Fruit fly (Drosophila melanogaster): ENCODE results near the gene CG32986.

Gene CG32986

DNA sequence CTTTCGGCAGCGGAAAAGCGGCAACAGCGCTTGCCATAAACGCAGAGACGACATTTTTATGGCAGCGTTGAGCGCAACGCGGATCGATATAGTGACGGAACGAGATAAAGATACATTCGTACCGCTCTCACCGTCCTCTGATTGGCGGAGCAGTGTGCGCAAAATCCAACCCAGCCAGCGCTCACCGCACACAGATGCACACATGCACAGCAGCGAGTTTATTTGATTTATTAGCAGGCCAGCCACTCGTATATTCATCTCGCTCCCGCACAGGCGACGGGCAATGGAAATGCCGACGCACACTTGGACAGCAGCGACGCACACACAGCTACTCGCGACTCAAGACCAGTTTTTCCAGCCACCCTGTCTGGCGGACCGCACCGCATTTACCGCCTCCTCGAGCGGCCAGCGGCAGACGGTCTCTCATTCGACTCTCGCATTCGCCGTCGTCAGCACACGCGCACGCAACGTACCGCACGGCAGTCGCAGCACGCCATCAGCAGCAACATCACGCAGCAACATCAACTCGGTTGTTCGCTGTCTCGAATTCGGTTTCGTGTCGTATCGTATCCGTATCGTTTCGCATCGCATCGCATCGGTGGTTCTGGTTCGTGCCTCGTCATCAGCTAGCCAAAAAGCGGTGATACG lies 37.2 kb upstream of the CG32986 start, which contains the start of gene SoxN (continued):
- no peak for TF ChIP-seq croc (GFP tag; conservative IDR thresholded peaks at IDR 0.05)
- no peak for TF ChIP-seq org-1 (GFP tag; optimal IDR thresholded peaks at IDR 0.05)
- no peak for TF ChIP-seq bowl (GFP tag; IDR thresholded peaks at IDR 0.05)
- TF ChIP-seq vnd (GFP tag; IDR thresholded peaks at IDR 0.05; ENCODE audit: partially characterized antibody), result no peak
- TF ChIP-seq Dip2 (GFP tag; IDR thresholded peaks at IDR 0.05), result no peak

DNA sequence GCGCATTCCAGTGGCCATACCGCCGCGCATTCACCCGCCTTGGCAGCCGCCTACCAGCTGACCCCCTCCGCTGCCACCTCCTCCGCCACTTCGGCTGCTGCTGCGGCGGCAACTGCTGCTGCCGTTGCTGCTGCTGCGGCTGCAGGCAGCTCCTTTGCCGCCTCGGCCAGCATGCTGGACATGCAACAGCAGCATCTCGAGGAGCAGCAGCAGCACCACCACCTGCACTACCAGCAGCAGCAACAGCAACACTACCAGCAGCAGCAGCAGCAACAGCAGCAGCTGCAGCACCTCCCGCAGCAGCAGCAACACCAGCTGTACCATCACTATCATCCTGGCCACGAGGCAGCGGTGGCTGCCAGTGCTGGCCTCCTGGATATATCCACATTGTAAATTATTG lies 34.2 kb upstream of the CG32986 start:
- no peak for TF ChIP-seq Bgb (GFP tag; IDR thresholded peaks at IDR 0.05; ENCODE audit: partially characterized antibody)
- 0 out of 2 replicates have a peak, but pooled peaks have one; percentile 14 for TF ChIP-seq amos (GFP tag; IDR thresholded peaks at IDR 0.05; ENCODE audit: partially characterized antibody)
- peak; percentile 51 for TF ChIP-seq Med (GFP tag)
- peak; percentile 64 for TF ChIP-seq Ets65A (GFP tag)
- TF ChIP-seq CG12942 (GFP tag; optimal IDR thresholded peaks at IDR 0.05), result no peak

DNA sequence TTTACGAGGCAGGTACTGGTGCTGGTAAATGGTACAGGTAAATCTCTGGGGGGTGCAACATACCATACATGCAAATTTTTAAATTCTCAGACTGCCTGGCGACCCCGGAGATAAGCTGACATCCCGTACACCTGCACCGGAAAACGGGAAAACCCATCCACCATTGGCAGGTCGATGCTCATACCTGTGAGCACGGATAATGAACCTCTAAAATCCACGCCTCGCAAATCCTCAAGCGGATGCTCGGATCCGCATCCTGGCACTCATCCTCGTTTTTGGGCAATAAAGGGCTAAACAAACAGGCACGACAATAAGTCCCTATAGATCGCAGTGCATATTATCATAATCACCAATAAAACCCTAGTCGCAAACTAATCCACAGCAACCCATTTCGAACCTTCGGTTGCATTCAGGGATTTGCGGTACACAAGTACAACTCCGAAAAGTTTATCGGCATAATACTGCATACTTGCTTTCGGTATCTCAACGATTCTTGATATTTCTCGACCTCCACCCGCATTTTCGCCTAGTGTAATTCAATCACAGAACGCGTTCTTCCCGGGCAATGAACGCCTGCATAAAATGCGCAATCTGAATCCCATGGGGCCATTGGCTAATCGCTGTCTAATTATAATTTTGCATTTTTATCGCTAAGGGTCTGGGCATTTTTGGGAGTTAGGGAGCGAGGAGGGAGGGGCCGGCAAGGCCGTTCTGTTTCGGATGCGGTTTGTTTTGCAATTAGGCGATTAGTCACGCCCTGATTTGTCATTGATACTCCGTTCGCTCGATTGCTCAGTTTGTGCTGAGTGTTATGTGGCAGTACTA lies 30.0 kb upstream of the CG32986 start:
- no peak for TF ChIP-seq Doc2 (GFP tag; IDR thresholded peaks at IDR 0.05)
- TF ChIP-seq jumu (GFP tag; optimal IDR thresholded peaks at IDR 0.05), result no peak
- TF ChIP-seq odd (GFP tag; optimal IDR thresholded peaks at IDR 0.05), result no peak
- TF ChIP-seq ham (GFP tag; IDR thresholded peaks at IDR 0.05), result no peak
- no peak for TF ChIP-seq CrebB (tag; optimal IDR thresholded peaks at IDR 0.05)
- TF ChIP-seq dimm (GFP tag; IDR thresholded peaks at IDR 0.05), result no peak
- peak; percentile 96 for TF ChIP-seq gcm (GFP tag; optimal IDR thresholded peaks at IDR 0.05)
- TF ChIP-seq nom (GFP tag; optimal IDR thresholded peaks at IDR 0.05), result no peak
- TF ChIP-seq CG42726 (GFP tag; IDR thresholded peaks at IDR 0.05; ENCODE audit: partially characterized antibody), result no peak
- peak; percentile 80 for TF ChIP-seq cad (GFP tag; optimal IDR thresholded peaks at IDR 0.05)
- TF ChIP-seq ase (GFP tag; IDR thresholded peaks at IDR 0.05), result no peak
- TF ChIP-seq BEAF-32 (GFP tag; optimal IDR thresholded peaks at IDR 0.05), result no peak
- peak; percentile 78 for TF ChIP-seq zen (tag; optimal IDR thresholded peaks at IDR 0.05)
- no peak for TF ChIP-seq prd (optimal IDR thresholded peaks at IDR 0.05)
- TF ChIP-seq prd (GFP tag; IDR thresholded peaks at IDR 0.05), result peak; percentile 31; the same call in 2 of the 3 replicates
- TF ChIP-seq tll (GFP tag; optimal IDR thresholded peaks at IDR 0.05), result peak in 1 of 2 experiments; percentile 67
- TF ChIP-seq toy (GFP tag; IDR thresholded peaks at IDR 0.05), result no peak
- peak; percentile 11 for TF ChIP-seq sens (GFP tag)
- TF ChIP-seq CG15479 (GFP tag; optimal IDR thresholded peaks at IDR 0.05), result peak; percentile 91
- TF ChIP-seq tup (GFP tag; optimal IDR thresholded peaks at IDR 0.05), result no peak
- TF ChIP-seq Chrac-16 (GFP tag; optimal IDR thresholded peaks at IDR 0.05), result no peak
- TF ChIP-seq Hey (tag; optimal IDR thresholded peaks at IDR 0.05), result no peak
- TF ChIP-seq pnt (GFP tag; optimal IDR thresholded peaks at IDR 0.05), result no peak

DNA sequence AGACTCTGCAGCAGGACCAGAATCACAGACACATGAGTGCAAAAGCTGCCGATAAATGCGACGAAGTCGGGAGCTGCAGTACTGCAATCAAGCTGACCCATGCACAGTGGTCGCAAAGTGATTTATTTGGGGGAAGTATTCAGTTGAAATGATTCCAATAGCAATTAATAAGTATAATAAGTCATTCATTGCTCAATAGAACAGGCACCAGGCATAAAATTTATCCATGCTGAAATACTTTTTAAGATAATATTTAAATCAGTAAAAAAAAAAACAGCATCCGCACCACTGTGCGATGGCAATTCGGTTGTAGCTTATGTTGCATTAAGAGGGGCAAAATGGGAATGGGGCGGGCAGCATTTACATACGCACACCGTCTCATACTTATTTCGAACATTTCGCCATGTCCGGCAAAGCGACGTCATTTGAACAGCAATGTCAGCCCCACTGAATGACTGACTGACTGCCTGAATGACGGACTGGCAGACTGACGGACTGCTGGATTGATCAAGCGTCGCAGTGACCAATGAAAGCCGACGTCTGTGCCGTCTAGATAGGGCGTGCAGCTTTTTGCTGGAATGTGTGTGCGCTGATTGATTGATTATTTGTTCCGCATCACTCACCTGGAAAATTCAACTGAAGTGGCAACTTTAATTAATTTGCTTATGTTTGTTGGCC lies 27.6 kb upstream of the CG32986 start:
- TF ChIP-seq zen (tag; optimal IDR thresholded peaks at IDR 0.05) (peak; percentile 19), row (GFP tag; IDR thresholded peaks at IDR 0.05) (peak; percentile 80), CG15479 (GFP tag; optimal IDR thresholded peaks at IDR 0.05) (no peak), Ets65A (GFP tag) (peak; percentile 88), CG4707 (GFP tag; optimal IDR thresholded peaks at IDR 0.05) (peak; percentile 6), CG4820 (GFP tag; optimal IDR thresholded peaks at IDR 0.05) (peak; percentile 87), CG7839 (tag; optimal IDR thresholded peaks at IDR 0.05) (peak; percentile 77), bsh (GFP tag; optimal IDR thresholded peaks at IDR 0.05) (peak in 1 of 2 experiments; percentile 73), Dll (GFP tag; IDR thresholded peaks at IDR 0.05; ENCODE audit: partially characterized antibody) (no peak), Trl (optimal IDR thresholded peaks at IDR 0.05) (no peak), Trl (GFP tag; optimal IDR thresholded peaks at IDR 0.05) (peak; percentile 61), phol (tag; optimal IDR thresholded peaks at IDR 0.05) (peak; percentile 43), CG4730 (GFP tag; IDR thresholded peaks at IDR 0.05) (0 out of 2 replicates have a peak, but pooled peaks have one; percentile 5), Hsf (GFP tag; optimal IDR thresholded peaks at IDR 0.05) (peak; percentile 39)

All from whole organism, embryonic.